Worm (Caenorhabditis elegans): ENCODE measurements around the gene ZK154.5.

ce11 chrX:7810991-7811390 is 23.3 kb upstream of the ZK154.5 start:
- TF ChIP-seq aly-2 (tag; optimal IDR thresholded peaks at IDR 0.05) (no peak), daf-19 (GFP tag; conservative IDR thresholded peaks at IDR 0.05) (no peak), hmg-1.1 (GFP tag; IDR thresholded peaks at IDR 0.05) (no peak), nhr-76 (tag; optimal IDR thresholded peaks at IDR 0.05) (no peak), ama-1 (optimal IDR thresholded peaks at IDR 0.05) (no peak), mep-1 (tag; optimal IDR thresholded peaks at IDR 0.05) (peak; percentile 36)

All from whole organism, L4 larva.